Worm (Caenorhabditis elegans) whole organism, L4 larva: Measurements from ENCODE around the gene ver-4.

Source experiments
- ama-1 ChIP-seq: fragments of 150-350 bp; optimal IDR thresholded peaks from 2 replicates; lab custom pipeline; 2014; ENCODE audit warnings: inconsistent platforms, mixed read lengths
- arid-1 ChIP-seq: fragments of 200-800 bp; sonication (Bioruptor generic); conservative IDR thresholded peaks from 2 replicates; pipeline ENCODE4 v1.3.6; 2022; ENCODE audit warnings: missing genetic modification reagents, missing genetic modification characterization, missing compliant biosample characterization
- ceh-44 ChIP-seq: fragments of 200-800 bp; sonication (Bioruptor generic); IDR thresholded peaks from 2 replicates; pipeline ENCODE4 v1.3.6; 2022; ENCODE audit warnings: missing genetic modification reagents, missing genetic modification characterization, missing compliant biosample characterization
- egl-27 ChIP-seq: sonication (generic microtip); optimal IDR thresholded peaks from 3 replicates; lab custom pipeline; 2017; ENCODE audit warnings: missing biosample characterization, missing genetic modification reagents, missing genetic modification characterization
- fkh-10 ChIP-seq: fragments of 150-350 bp; optimal IDR thresholded peaks from 2 replicates; lab custom pipeline; 2014; ENCODE audit warnings: missing biosample characterization, missing genetic modification reagents, missing genetic modification characterization
- lin-13 ChIP-seq: fragments of 150-350 bp; optimal IDR thresholded peaks from 2 replicates; lab custom pipeline; 2014; ENCODE audit warnings: missing biosample characterization, missing genetic modification reagents, missing genetic modification characterization
- lin-39 ChIP-seq: fragments of 150-350 bp; optimal IDR thresholded peaks from 2 replicates; lab custom pipeline; 2014; ENCODE audit warnings: missing biosample characterization, missing genetic modification reagents, missing genetic modification characterization
- mdl-1 ChIP-seq, 2 experiments: fragments of 150-350 bp in 1 of 2; sonication (generic microtip) in 1 of 2; optimal IDR thresholded peaks; 2 replicates each; lab custom pipeline; 2014 to 2017; ENCODE audit warnings: missing biosample characterization in 2 of 2, missing genetic modification characterization in 2 of 2
- nhr-48 ChIP-seq: sonication (generic microtip); optimal IDR thresholded peaks from 2 replicates; lab custom pipeline; 2016; ENCODE audit warnings: mild to moderate bottlenecking, missing genetic modification characterization, missing compliant biosample characterization
- pqm-1 ChIP-seq: sonication (generic microtip); optimal IDR thresholded peaks from 2 replicates; lab custom pipeline; 2017; ENCODE audit warnings: missing biosample characterization, missing genetic modification characterization
- skn-1 ChIP-seq: fragments of 150-350 bp; optimal IDR thresholded peaks from 2 replicates; lab custom pipeline; 2014; ENCODE audit warnings: missing biosample characterization, missing genetic modification characterization
- unc-62 ChIP-seq, 3 experiments: fragments of 150-350 bp in 1 of 3; sonication (generic microtip); optimal IDR thresholded peaks in 2 of 3; peaks in 1 of 3; 1 replicate in 1 of 3; 2 replicates in 2 of 3; lab custom pipeline; 2014 to 2017; ENCODE audit warnings: missing biosample characterization in 3 of 3, missing genetic modification characterization in 3 of 3, missing genetic modification reagents in 3 of 3, missing genotype in 1 of 3

ce11 chrX:10953834-10954233 lies 28.3 kb upstream of the ver-4 start, which contains the start of gene pbo-4:
- no peak for TF ChIP-seq pqm-1 (tag; lab: Kevin White, UChicago)
- TF ChIP-seq egl-27 (tag; lab: Kevin White, UChicago), result no peak
- TF ChIP-seq mdl-1 (tag; optimal IDR thresholded peaks at IDR 0.05; lab: Kevin White, UChicago), result no peak
- TF ChIP-seq ama-1, result no peak
- TF ChIP-seq lin-13, result no peak
- TF ChIP-seq nhr-48 (tag; lab: Kevin White, UChicago), result no peak
- no peak for TF ChIP-seq skn-1
- no peak for TF ChIP-seq unc-62 (GFP tag; optimal IDR thresholded peaks at IDR 0.05 in 1 of 2; lab: Kevin White, UChicago)
- no peak for TF ChIP-seq unc-62 (tag; optimal IDR thresholded peaks at IDR 0.05; lab: Kevin White, UChicago)
- TF ChIP-seq ceh-44 (GFP tag; lab: Robert Waterston, UW), result no peak
- TF ChIP-seq lin-39 (tag; lab: Kevin White, UChicago), result no peak
- TF ChIP-seq arid-1 (GFP tag; lab: Robert Waterston, UW), result no peak
- TF ChIP-seq fkh-10 (GFP tag; lab: Kevin White, UChicago), result no peak
